Fruit fly (Drosophila melanogaster) whole organism, embryonic: ENCODE results near the gene Cdk7.

ENCODE experiments used
- Ada2b ChIP-seq: fragments of 200-800 bp; sonication (Bioruptor generic); IDR thresholded peaks from 2 replicates; pipeline ENCODE4 v1.3.6; 2022; ENCODE audit warnings: missing biosample characterization, missing genetic modification characterization
- Atf6 ChIP-seq: fragments of 200-800 bp; sonication (Bioruptor generic); IDR thresholded peaks from 2 replicates; pipeline ENCODE4 v1.3.6; 2022; ENCODE audit warnings: missing biosample characterization, missing genetic modification characterization
- B-H1 ChIP-seq: fragments of 200-800 bp; sonication (Bioruptor generic); IDR thresholded peaks from 3 replicates; pipeline ENCODE4 v1.3.6; 2022; ENCODE audit warnings: missing biosample characterization, missing genetic modification characterization
- CG1024 ChIP-seq: fragments of 200-800 bp; sonication (Bioruptor generic); IDR thresholded peaks from 2 replicates; pipeline ENCODE4 v1.3.6; 2022; ENCODE audit warnings: missing biosample characterization, missing genetic modification characterization
- CG12391 ChIP-seq: fragments of 200-800 bp; sonication (Bioruptor generic); optimal IDR thresholded peaks from 3 replicates; lab custom pipeline; 2018; ENCODE audit warnings: missing biosample characterization, mild to moderate bottlenecking, missing genetic modification characterization, moderate library complexity
- CG13894 ChIP-seq: fragments of 200-800 bp; sonication (Bioruptor generic); optimal IDR thresholded peaks from 3 replicates; lab custom pipeline; 2018; ENCODE audit warnings: missing biosample characterization, mild to moderate bottlenecking, missing genetic modification characterization, moderate library complexity
- CG15601 ChIP-seq: fragments of 200-800 bp; sonication (Bioruptor generic); optimal IDR thresholded peaks from 3 replicates; lab custom pipeline; 2019; ENCODE audit warnings: missing biosample characterization, mild to moderate bottlenecking, missing genetic modification characterization, moderate library complexity
- CG1603 ChIP-seq: fragments of 200-800 bp; sonication (Bioruptor generic); optimal IDR thresholded peaks from 2 replicates; lab custom pipeline; 2019; ENCODE audit warnings: missing biosample characterization, mild to moderate bottlenecking, missing genetic modification characterization, moderate library complexity
- CG16813 ChIP-seq: fragments of 200-800 bp; sonication (Bioruptor generic); IDR thresholded peaks from 3 replicates; pipeline ENCODE4 v1.3.6; 2022; ENCODE audit warnings: missing biosample characterization, missing genetic modification characterization; ENCODE audit not compliant: partially characterized antibody
- CG17361 ChIP-seq: fragments of 200-800 bp; sonication (Bioruptor generic); IDR thresholded peaks from 3 replicates; pipeline ENCODE4 v1.3.6; 2022; ENCODE audit warnings: missing biosample characterization, missing genetic modification characterization
- CG2712 ChIP-seq: fragments of 200-800 bp; optimal IDR thresholded peaks from 3 replicates; lab custom pipeline; 2019; ENCODE audit warnings: missing biosample characterization, mild to moderate bottlenecking, missing genetic modification characterization, moderate library complexity
- CG5180 ChIP-seq: fragments of 200-800 bp; sonication (Bioruptor generic); optimal IDR thresholded peaks from 3 replicates; lab custom pipeline; 2017; ENCODE audit warnings: missing biosample characterization, missing genetic modification characterization, mild to moderate bottlenecking, moderate library complexity, missing genetic modification reagents
- CG5245 ChIP-seq: fragments of 200-800 bp; sonication (Bioruptor generic); optimal IDR thresholded peaks from 3 replicates; lab custom pipeline; 2016; ENCODE audit warnings: missing biosample characterization, missing genetic modification characterization
- CG6654 ChIP-seq: fragments of 200-800 bp; sonication (Bioruptor generic); optimal IDR thresholded peaks from 2 replicates; lab custom pipeline; 2017; ENCODE audit warnings: missing biosample characterization, mild to moderate bottlenecking, missing genetic modification characterization
- CG6791 ChIP-seq: fragments of 200-800 bp; sonication (Bioruptor generic); IDR thresholded peaks from 3 replicates; pipeline ENCODE4 v1.3.6; 2022; ENCODE audit warnings: missing biosample characterization, missing genetic modification characterization; ENCODE audit not compliant: partially characterized antibody
- CG7928 ChIP-seq: fragments of 200-800 bp; sonication (Bioruptor generic); optimal IDR thresholded peaks from 2 replicates; lab custom pipeline; 2017; ENCODE audit warnings: missing biosample characterization, mild to moderate bottlenecking, missing genetic modification characterization
- CG7963 ChIP-seq: fragments of 200-800 bp; sonication (Bioruptor generic); IDR thresholded peaks from 3 replicates; pipeline ENCODE4 v1.3.6; 2022; ENCODE audit warnings: missing biosample characterization, missing genetic modification characterization; ENCODE audit not compliant: partially characterized antibody
- CG8089 ChIP-seq: fragments of 200-800 bp; sonication (Bioruptor generic); optimal IDR thresholded peaks from 3 replicates; lab custom pipeline; 2016; ENCODE audit warnings: missing biosample characterization, missing genetic modification characterization
- CG9876 ChIP-seq: fragments of 200-800 bp; sonication (Bioruptor generic); optimal IDR thresholded peaks from 2 replicates; lab custom pipeline; 2016; ENCODE audit warnings: missing biosample characterization, missing genetic modification characterization
- CrebB ChIP-seq: fragments of 200-800 bp; sonication (Bioruptor generic); optimal IDR thresholded peaks from 3 replicates; lab custom pipeline; 2018; ENCODE audit warnings: missing biosample characterization, mild to moderate bottlenecking, missing genetic modification characterization
- Dad ChIP-seq: fragments of 200-800 bp; sonication (Bioruptor generic); optimal IDR thresholded peaks from 3 replicates; lab custom pipeline; 2016; ENCODE audit warnings: missing biosample characterization, missing genetic modification characterization
- Doc2 ChIP-seq: fragments of 200-800 bp; sonication (Bioruptor generic); IDR thresholded peaks from 2 replicates; pipeline ENCODE4 v1.3.6; 2022; ENCODE audit warnings: missing biosample characterization, missing genetic modification characterization
- GATAe ChIP-seq: fragments of 200-800 bp; sonication (Bioruptor generic); conservative IDR thresholded peaks from 2 replicates; pipeline ENCODE4 v1.3.6; 2022; ENCODE audit warnings: missing biosample characterization, missing genetic modification characterization
- H2.0 ChIP-seq: fragments of 200-800 bp; sonication (Bioruptor generic); IDR thresholded peaks from 2 replicates; pipeline ENCODE4 v1.3.6; 2022; ENCODE audit warnings: missing biosample characterization, missing genetic modification characterization
- HHEX ChIP-seq: fragments of 200-800 bp; sonication (Bioruptor generic); optimal IDR thresholded peaks from 3 replicates; lab custom pipeline; 2017; ENCODE audit warnings: missing biosample characterization, mild to moderate bottlenecking, missing genetic modification characterization, missing genetic modification reagents
- HLHmδ ChIP-seq: fragments of 200-800 bp; sonication (Bioruptor generic); optimal IDR thresholded peaks from 2 replicates; lab custom pipeline; 2018; ENCODE audit warnings: missing biosample characterization, mild to moderate bottlenecking, missing genetic modification characterization, moderate library complexity
- Lpt ChIP-seq: fragments of >200 bp; optimal IDR thresholded peaks from 2 replicates; lab custom pipeline; 2018; ENCODE audit warnings: missing biosample characterization, missing genetic modification characterization
- MESR4 ChIP-seq: fragments of 200-800 bp; sonication (Bioruptor generic); optimal IDR thresholded peaks from 2 replicates; lab custom pipeline; 2018; ENCODE audit warnings: missing biosample characterization, mild to moderate bottlenecking, missing genetic modification characterization, moderate library complexity
- NK7.1 ChIP-seq: fragments of 200-800 bp; sonication (Bioruptor generic); optimal IDR thresholded peaks from 3 replicates; lab custom pipeline; 2016; ENCODE audit warnings: missing biosample characterization, missing genetic modification characterization
- PHDP ChIP-seq: fragments of 200-800 bp; sonication (Bioruptor generic); optimal IDR thresholded peaks from 3 replicates; lab custom pipeline; 2018; ENCODE audit warnings: missing biosample characterization, mild to moderate bottlenecking, missing genetic modification characterization, moderate library complexity
- Scr ChIP-seq: fragments of 200-800 bp; sonication (Bioruptor generic); IDR thresholded peaks from 2 replicates; pipeline ENCODE4 v1.3.6; 2022; ENCODE audit warnings: missing biosample characterization, missing genetic modification characterization; ENCODE audit not compliant: partially characterized antibody
- Vsx1 ChIP-seq: fragments of 200-800 bp; sonication (Bioruptor generic); optimal IDR thresholded peaks from 2 replicates; lab custom pipeline; 2017; ENCODE audit warnings: missing biosample characterization, mild to moderate bottlenecking, missing genetic modification characterization, missing genetic modification reagents
- Xbp1 ChIP-seq: fragments of 200-800 bp; sonication (Bioruptor generic); optimal IDR thresholded peaks from 3 replicates; lab custom pipeline; 2016; ENCODE audit warnings: missing biosample characterization, mild to moderate bottlenecking, missing genetic modification characterization
- ab ChIP-seq: fragments of 200-800 bp; sonication (Bioruptor generic); optimal IDR thresholded peaks from 2 replicates; lab custom pipeline; 2016; ENCODE audit warnings: missing biosample characterization, missing genetic modification characterization
- amos ChIP-seq: fragments of 200-800 bp; sonication (Bioruptor generic); IDR thresholded peaks from 2 replicates; pipeline ENCODE4 v1.3.6; 2022; ENCODE audit warnings: missing biosample characterization, missing genetic modification characterization; ENCODE audit not compliant: partially characterized antibody
- crp ChIP-seq, 2 experiments: fragments of 200-800 bp; sonication (Bioruptor generic); optimal IDR thresholded peaks; 2 replicates in 1 of 2; 3 replicates in 1 of 2; lab custom pipeline; 2017; ENCODE audit warnings: missing biosample characterization in 2 of 2, missing genetic modification characterization in 2 of 2, mild to moderate bottlenecking in 1 of 2, moderate library complexity in 1 of 2
- dati ChIP-seq: fragments of 200-800 bp; sonication (Bioruptor generic); IDR thresholded peaks from 2 replicates; pipeline ENCODE4 v1.3.6; 2022; ENCODE audit warnings: missing biosample characterization, missing genetic modification characterization
- en ChIP-seq: fragments of 200-800 bp; sonication (Bioruptor generic); optimal IDR thresholded peaks from 2 replicates; lab custom pipeline; 2016; ENCODE audit warnings: missing biosample characterization, missing genetic modification characterization
- gfzf ChIP-seq: fragments of 200-800 bp; sonication (Bioruptor generic); optimal IDR thresholded peaks from 2 replicates; lab custom pipeline; 2016; ENCODE audit warnings: missing biosample characterization, mild to moderate bottlenecking, missing genetic modification characterization, moderate library complexity
- hth ChIP-seq: fragments of >200 bp; optimal IDR thresholded peaks from 2 replicates; lab custom pipeline; 2017; ENCODE audit warnings: inconsistent platforms
- kay ChIP-seq: fragments of 200-800 bp; sonication (Bioruptor generic); optimal IDR thresholded peaks from 2 replicates; lab custom pipeline; 2016; ENCODE audit warnings: missing biosample characterization, missing genetic modification characterization
- knrl ChIP-seq: fragments of 200-800 bp; sonication (Bioruptor generic); IDR thresholded peaks from 3 replicates; pipeline ENCODE4 v1.3.6; 2022; ENCODE audit warnings: missing biosample characterization, missing genetic modification characterization; ENCODE audit not compliant: partially characterized antibody
- lov ChIP-seq, 2 experiments: fragments of 200-800 bp in 1 of 2; fragments of >200 bp in 1 of 2; sonication (Bioruptor generic) in 1 of 2; IDR thresholded peaks in 1 of 2; optimal IDR thresholded peaks in 1 of 2; 2 replicates in 1 of 2; 3 replicates in 1 of 2; pipeline versions ENCODE4 v1.3.6 to Lab custom; 2017 to 2022; ENCODE audit warnings: missing biosample characterization in 1 of 2, missing genetic modification characterization in 1 of 2
- org-1 ChIP-seq: fragments of 200-800 bp; sonication (Bioruptor generic); optimal IDR thresholded peaks from 2 replicates; lab custom pipeline; 2017; ENCODE audit warnings: missing biosample characterization, missing genetic modification characterization
- prd ChIP-seq, 3 experiments: fragments of >200 bp in 2 of 3; fragments of 200-800 bp in 1 of 3; sonication (Bioruptor generic) in 1 of 3; optimal IDR thresholded peaks in 2 of 3; IDR thresholded peaks in 1 of 3; 2 replicates in 2 of 3; 3 replicates in 1 of 3; pipeline versions ENCODE4 v1.3.6 to Lab custom; 2017 to 2022; ENCODE audit warnings: missing biosample characterization in 1 of 3, missing genetic modification characterization in 1 of 3
- ro ChIP-seq: fragments of 200-800 bp; sonication (Bioruptor generic); IDR thresholded peaks from 2 replicates; pipeline ENCODE4 v1.3.6; 2022; ENCODE audit warnings: missing biosample characterization, missing genetic modification characterization
- slbo ChIP-seq: fragments of 200-800 bp; sonication (Bioruptor generic); IDR thresholded peaks from 2 replicates; pipeline ENCODE4 v1.3.6; 2022; ENCODE audit warnings: missing biosample characterization, missing genetic modification characterization
- stwl ChIP-seq: fragments of 200-800 bp; sonication (Bioruptor generic); optimal IDR thresholded peaks from 3 replicates; lab custom pipeline; 2018; ENCODE audit warnings: missing biosample characterization, mild to moderate bottlenecking, missing genetic modification characterization, moderate library complexity
- sug ChIP-seq: fragments of 200-800 bp; optimal IDR thresholded peaks from 2 replicates; lab custom pipeline; 2019; ENCODE audit warnings: missing biosample characterization, mild to moderate bottlenecking, missing genetic modification characterization, moderate library complexity
- ttk ChIP-seq: fragments of 200-800 bp; sonication (Bioruptor generic); IDR thresholded peaks from 2 replicates; pipeline ENCODE4 v2.1.2; 2022; ENCODE audit warnings: missing biosample characterization, missing genetic modification characterization

Gene Cdk7

DNA sequence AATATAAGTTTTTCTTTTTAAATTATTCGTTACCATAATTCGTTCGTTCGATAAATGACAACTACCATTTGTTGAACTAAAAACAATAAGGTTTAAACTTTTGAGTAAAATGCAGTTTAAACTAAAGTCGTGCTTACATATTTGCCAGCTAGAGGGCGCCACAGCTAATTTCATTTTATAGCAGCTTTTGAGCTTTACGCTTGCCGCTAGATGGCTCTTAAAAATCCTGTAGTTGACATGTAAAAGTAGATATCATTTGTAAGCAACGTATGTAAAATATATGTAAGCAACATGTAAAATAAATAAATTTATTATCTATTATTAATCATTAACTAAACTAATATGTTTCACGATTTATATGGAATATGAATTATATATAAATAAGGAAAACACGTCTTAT lies 19.1 kb downstream of the Cdk7 start (continued):
- TF ChIP-seq CG5180 (GFP tag; lab: Kevin White, UChicago): no peak
- TF ChIP-seq CG13894 (tag; lab: Kevin White, UChicago): no peak
- TF ChIP-seq Vsx1 (GFP tag; lab: Kevin White, UChicago): peak; percentile 55
- TF ChIP-seq MESR4 (GFP tag; lab: Kevin White, UChicago): no peak
- no peak for TF ChIP-seq prd (optimal IDR thresholded peaks at IDR 0.05; lab: Kevin White, UChicago)
- TF ChIP-seq prd (GFP tag; IDR thresholded peaks at IDR 0.05; lab: Robert Waterston, UW): no peak
- no peak for TF ChIP-seq lov (optimal IDR thresholded peaks at IDR 0.05; lab: Kevin White, UChicago)
- no peak for TF ChIP-seq lov (GFP tag; IDR thresholded peaks at IDR 0.05; lab: Robert Waterston, UW)
- TF ChIP-seq CG1024 (GFP tag; lab: Robert Waterston, UW): no peak; the same call in 1 of the 2 replicates
- no peak for TF ChIP-seq ttk (GFP tag; lab: Robert Waterston, UW)
- TF ChIP-seq PHDP: peak; percentile 20
- TF ChIP-seq crp (GFP tag; optimal IDR thresholded peaks at IDR 0.05; lab: Kevin White, UChicago): no peak
- TF ChIP-seq hth (lab: Kevin White, UChicago): no peak
- TF ChIP-seq Scr: no peak
- peak; percentile 5 for TF ChIP-seq sug
- TF ChIP-seq CG17361: 0 out of 3 replicates have a peak, but pooled peaks have one; percentile 8
- no peak for TF ChIP-seq Dad (GFP tag; lab: Kevin White, UChicago)
- 0 out of 2 replicates have a peak, but pooled peaks have one; percentile 4 for TF ChIP-seq H2.0 (GFP tag; lab: Robert Waterston, UW)
- TF ChIP-seq CG6654: no peak
- peak; percentile 14; the same call in 1 of the 3 replicates for TF ChIP-seq CG6791 (GFP tag; lab: Robert Waterston, UW)
- peak; percentile 2 for TF ChIP-seq CG5245 (GFP tag; lab: Kevin White, UChicago)
- no peak for TF ChIP-seq kay (GFP tag; lab: Kevin White, UChicago)
- TF ChIP-seq amos (GFP tag; lab: Robert Waterston, UW): peak; percentile 61
- TF ChIP-seq HLHmδ: no peak
- no peak for TF ChIP-seq Ada2b (GFP tag; lab: Robert Waterston, UW)
- TF ChIP-seq knrl: peak; percentile 33; the same call in 1 of the 3 replicates
- no peak for TF ChIP-seq NK7.1 (GFP tag; lab: Kevin White, UChicago)
- no peak for TF ChIP-seq CG7963 (GFP tag; lab: Robert Waterston, UW)
- no peak for TF ChIP-seq dati (GFP tag; lab: Robert Waterston, UW)
- TF ChIP-seq CG7928 (GFP tag; lab: Kevin White, UChicago): no peak
- no peak for TF ChIP-seq GATAe (GFP tag; lab: Robert Waterston, UW)
- TF ChIP-seq Atf6 (GFP tag; lab: Robert Waterston, UW): no peak
- peak; percentile 17 for TF ChIP-seq CG1603 (tag; lab: Kevin White, UChicago)
- no peak for TF ChIP-seq CG9876 (GFP tag; lab: Kevin White, UChicago)
- TF ChIP-seq CG16813: peak; percentile 61
- no peak for TF ChIP-seq Lpt (GFP tag; lab: Kevin White, UChicago)
- no peak for TF ChIP-seq B-H1
- TF ChIP-seq CG2712 (tag; lab: Kevin White, UChicago): peak; percentile 2
- no peak for TF ChIP-seq org-1 (GFP tag; lab: Kevin White, UChicago)
- no peak for TF ChIP-seq ro (GFP tag; lab: Robert Waterston, UW)
- TF ChIP-seq en (GFP tag; lab: Kevin White, UChicago): no peak
- TF ChIP-seq stwl (tag; lab: Kevin White, UChicago): peak; percentile 37
- TF ChIP-seq HHEX: no peak
- TF ChIP-seq slbo (GFP tag; lab: Robert Waterston, UW): no peak
- no peak for TF ChIP-seq Doc2 (GFP tag; lab: Robert Waterston, UW)
- no peak for TF ChIP-seq CG15601 (tag; lab: Kevin White, UChicago)
- no peak for TF ChIP-seq CG12391 (tag; lab: Kevin White, UChicago)
- TF ChIP-seq ab: no peak
- TF ChIP-seq gfzf (GFP tag; lab: Kevin White, UChicago): no peak
- no peak for TF ChIP-seq CG8089 (GFP tag; lab: Kevin White, UChicago)
- TF ChIP-seq Xbp1 (GFP tag; lab: Kevin White, UChicago): peak; percentile 1
- no peak for TF ChIP-seq CrebB (tag; lab: Kevin White, UChicago)
